Fruit fly (Drosophila melanogaster): Measurements from ENCODE around the gene mex1.
A peak's percentile ranks its signal among the peaks of the same experiment; 100 is the strongest.

Gene mex1

dm6 chr3L:15532368-15533030 lies 13.1 kb upstream of the mex1 start (continued):
- TF ChIP-seq CG7786 (GFP tag; optimal IDR thresholded peaks at IDR 0.05) (peak; percentile 15), CG31388 (GFP tag; optimal IDR thresholded peaks at IDR 0.05) (no peak), CG12769 (tag; optimal IDR thresholded peaks at IDR 0.05) (peak; percentile 68), seq (GFP tag; IDR thresholded peaks at IDR 0.05) (no peak), CG3995 (GFP tag; optimal IDR thresholded peaks at IDR 0.05) (no peak), CG13123 (GFP tag; optimal IDR thresholded peaks at IDR 0.05) (no peak), MTF-1 (GFP tag; optimal IDR thresholded peaks at IDR 0.05; ENCODE audit: borderline replicate concordance) (no peak), CG7928 (GFP tag; optimal IDR thresholded peaks at IDR 0.05) (no peak), cwo (GFP tag; optimal IDR thresholded peaks at IDR 0.05) (peak; percentile 34), slbo (GFP tag; IDR thresholded peaks at IDR 0.05) (peak; percentile 63), CG3281 (GFP tag; optimal IDR thresholded peaks at IDR 0.05) (peak; percentile 11), CG11695 (GFP tag; IDR thresholded peaks at IDR 0.05) (peak; percentile 39; the same call in 1 of the 3 replicates), CG5180 (GFP tag; optimal IDR thresholded peaks at IDR 0.05) (peak; percentile 45), dmrt11E (tag; optimal IDR thresholded peaks at IDR 0.05) (no peak), CG8359 (GFP tag; optimal IDR thresholded peaks at IDR 0.05; ENCODE audit: borderline replicate concordance) (no peak), CG13775 (GFP tag; optimal IDR thresholded peaks at IDR 0.05) (no peak), trh (GFP tag; optimal IDR thresholded peaks at IDR 0.05) (no peak), NC2α (GFP tag; optimal IDR thresholded peaks at IDR 0.05) (no peak), Bdp1 (GFP tag; optimal IDR thresholded peaks at IDR 0.05) (no peak), lov (optimal IDR thresholded peaks at IDR 0.05) (no peak), lov (GFP tag; IDR thresholded peaks at IDR 0.05) (0 out of 3 replicates have a peak, but pooled peaks have one; percentile 27), Stat92E (GFP tag; optimal IDR thresholded peaks at IDR 0.05) (no peak), Dbx (GFP tag; IDR thresholded peaks at IDR 0.05) (0 out of 3 replicates have a peak, but pooled peaks have one; percentile 24), kay (GFP tag; optimal IDR thresholded peaks at IDR 0.05) (no peak), exex (tag; optimal IDR thresholded peaks at IDR 0.05) (no peak), fu2 (GFP tag; optimal IDR thresholded peaks at IDR 0.05) (no peak), CG6272 (GFP tag; IDR thresholded peaks at IDR 0.05) (no peak), CG2712 (tag; optimal IDR thresholded peaks at IDR 0.05) (peak; percentile 61), CG14050 (GFP tag; IDR thresholded peaks at IDR 0.05) (peak; percentile 9; the same call in 1 of the 3 replicates), Camta (GFP tag; optimal IDR thresholded peaks at IDR 0.05) (no peak), CG7745 (tag; optimal IDR thresholded peaks at IDR 0.05) (no peak), sima (GFP tag; optimal IDR thresholded peaks at IDR 0.05) (no peak), CG8290 (GFP tag; optimal IDR thresholded peaks at IDR 0.05) (no peak), CG8290 (tag; optimal IDR thresholded peaks at IDR 0.05) (peak in 1 of 2 experiments; percentile 26), jigr1 (GFP tag; IDR thresholded peaks at IDR 0.05) (no peak), unpg (GFP tag; optimal IDR thresholded peaks at IDR 0.05) (no peak), da (GFP tag; optimal IDR thresholded peaks at IDR 0.05) (no peak), CG30403 (GFP tag; optimal IDR thresholded peaks at IDR 0.05) (peak; percentile 32), wor (GFP tag; IDR thresholded peaks at IDR 0.05) (peak; percentile 32; the same call in 1 of the 2 replicates), ro (GFP tag; IDR thresholded peaks at IDR 0.05) (no peak), gce (GFP tag; IDR thresholded peaks at IDR 0.05) (no peak), CG11247 (GFP tag; IDR thresholded peaks at IDR 0.05) (0 out of 2 replicates have a peak, but pooled peaks have one; percentile 18), shn (GFP tag; optimal IDR thresholded peaks at IDR 0.05) (no peak), CG34376 (GFP tag; optimal IDR thresholded peaks at IDR 0.05) (no peak), Usf (GFP tag; optimal IDR thresholded peaks at IDR 0.05) (no peak), ewg (GFP tag; optimal IDR thresholded peaks at IDR 0.05) (no peak)

All from whole organism, embryonic.